Worm (Caenorhabditis elegans): ENCODE measurements around the gene bcas-2.

DNA sequence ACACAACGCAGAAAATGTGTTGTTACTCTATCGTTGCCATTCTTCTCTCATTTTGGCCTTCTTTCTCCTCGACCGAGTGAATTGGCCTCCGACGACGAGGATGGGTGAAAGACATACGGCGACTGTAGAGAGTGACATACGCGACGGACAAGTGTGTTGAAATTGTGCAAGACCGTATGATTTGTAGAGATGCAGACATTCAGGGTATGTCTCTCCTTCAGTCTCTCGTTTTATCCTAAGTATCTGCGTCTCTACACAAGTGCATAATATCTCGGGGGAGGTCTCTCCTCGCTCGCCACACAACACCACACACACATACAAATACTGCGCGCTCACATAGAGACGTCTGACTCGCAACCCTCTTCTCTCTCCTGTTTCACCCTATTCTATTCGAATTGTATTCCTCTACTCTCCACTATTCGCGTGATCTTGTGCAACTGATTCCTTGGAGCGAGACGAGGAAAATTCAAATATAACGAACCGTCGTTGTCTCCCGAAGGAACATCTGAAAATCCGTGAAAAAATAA, 34.5 kb upstream of the bcas-2 start, which contains the start of gene hmg-1.2:
- TF ChIP-seq nhr-25 (tag; optimal IDR thresholded peaks at IDR 0.05) (peak; percentile 83), unc-62 (GFP tag; optimal IDR thresholded peaks at IDR 0.05) (peak; percentile 44), lsy-2 (tag; optimal IDR thresholded peaks at IDR 0.05) (peak; percentile 27 to 83)
